Worm (Caenorhabditis elegans) whole organism, L2 larva: ENCODE measurements around the gene C54D10.13.

Experiments used
- C34F6.9 ChIP-seq: fragments of 150-350 bp; optimal IDR thresholded peaks from 2 replicates; lab custom pipeline; 2014; ENCODE audit warnings: missing biosample characterization, missing genetic modification characterization
- F13H6.1 ChIP-seq: sonication (generic microtip); optimal IDR thresholded peaks from 2 replicates; lab custom pipeline; 2016; ENCODE audit warnings: missing genetic modification characterization, missing compliant biosample characterization
- Y55F3AM.14 ChIP-seq: fragments of 200-800 bp; sonication (Bioruptor generic); optimal IDR thresholded peaks from 2 replicates; lab custom pipeline; 2018; ENCODE audit warnings: mild to moderate bottlenecking, missing genetic modification characterization, missing compliant biosample characterization
- ZK546.5 ChIP-seq: sonication (generic microtip); optimal IDR thresholded peaks from 2 replicates; lab custom pipeline; 2017; ENCODE audit warnings: missing biosample characterization, missing genetic modification characterization
- alr-1 ChIP-seq: fragments of 150-350 bp; optimal IDR thresholded peaks from 2 replicates; lab custom pipeline; 2014; ENCODE audit warnings: missing biosample characterization, missing genetic modification characterization
- aly-2 ChIP-seq: fragments of 150-350 bp; optimal IDR thresholded peaks from 2 replicates; lab custom pipeline; 2014; ENCODE audit warnings: missing biosample characterization, missing genetic modification characterization
- ceh-16 ChIP-seq: fragments of 150-350 bp; optimal IDR thresholded peaks from 2 replicates; lab custom pipeline; 2014; ENCODE audit warnings: missing biosample characterization, missing genetic modification characterization
- crh-2 ChIP-seq: sonication (generic microtip); optimal IDR thresholded peaks from 2 replicates; lab custom pipeline; 2017; ENCODE audit warnings: missing biosample characterization, missing genetic modification characterization
- elt-1 ChIP-seq: fragments of 150-350 bp; optimal IDR thresholded peaks from 2 replicates; lab custom pipeline; 2014; ENCODE audit warnings: missing biosample characterization, missing genetic modification characterization
- fos-1 ChIP-seq: fragments of 150-350 bp; optimal IDR thresholded peaks from 2 replicates; lab custom pipeline; 2014; ENCODE audit warnings: missing biosample characterization, missing genetic modification characterization
- gmeb-1 ChIP-seq: fragments of 150-350 bp; optimal IDR thresholded peaks from 2 replicates; lab custom pipeline; 2014; ENCODE audit warnings: missing biosample characterization, missing genetic modification characterization
- lin-13 ChIP-seq: fragments of 150-350 bp; optimal IDR thresholded peaks from 2 replicates; lab custom pipeline; 2014; ENCODE audit warnings: missing biosample characterization, missing genetic modification reagents, missing genetic modification characterization
- lsy-2 ChIP-seq, 2 experiments: fragments of 150-350 bp in 1 of 2; sonication (generic microtip) in 1 of 2; optimal IDR thresholded peaks; 2 replicates each; lab custom pipeline; 2014 to 2017; ENCODE audit warnings: missing biosample characterization in 2 of 2, missing genetic modification characterization in 2 of 2
- mab-5 ChIP-seq: fragments of 150-350 bp; optimal IDR thresholded peaks from 2 replicates; lab custom pipeline; 2014; ENCODE audit warnings: missing biosample characterization, missing genetic modification characterization
- mbf-1 ChIP-seq: sonication (generic microtip); optimal IDR thresholded peaks from 2 replicates; lab custom pipeline; 2017; ENCODE audit warnings: missing biosample characterization, missing genetic modification characterization
- mdl-1 ChIP-seq, 2 experiments: fragments of 150-350 bp in 1 of 2; sonication (generic microtip) in 1 of 2; optimal IDR thresholded peaks; 2 replicates each; lab custom pipeline; 2017; ENCODE audit warnings: missing biosample characterization in 2 of 2, missing genetic modification characterization in 2 of 2
- nhr-10 ChIP-seq: sonication (generic microtip); optimal IDR thresholded peaks from 2 replicates; lab custom pipeline; 2017; ENCODE audit warnings: missing biosample characterization, missing genetic modification characterization
- nhr-129 ChIP-seq: fragments of 150-350 bp; optimal IDR thresholded peaks from 2 replicates; lab custom pipeline; 2014; ENCODE audit warnings: missing biosample characterization, missing genetic modification characterization
- nhr-23 ChIP-seq: fragments of 150-350 bp; optimal IDR thresholded peaks from 2 replicates; lab custom pipeline; 2014; ENCODE audit warnings: missing biosample characterization, missing genetic modification reagents, missing genetic modification characterization
- nhr-237 ChIP-seq: fragments of 150-350 bp; optimal IDR thresholded peaks from 2 replicates; lab custom pipeline; 2014; ENCODE audit warnings: missing biosample characterization, missing genetic modification characterization
- nhr-25 ChIP-seq: fragments of 150-350 bp; sonication (generic microtip); optimal IDR thresholded peaks from 3 replicates; lab custom pipeline; 2014; ENCODE audit warnings: missing biosample characterization, missing genetic modification characterization
- nhr-6 ChIP-seq: fragments of 150-350 bp; optimal IDR thresholded peaks from 2 replicates; lab custom pipeline; 2014; ENCODE audit warnings: missing biosample characterization, missing genetic modification characterization
- nhr-77 ChIP-seq: fragments of 150-350 bp; optimal IDR thresholded peaks from 2 replicates; lab custom pipeline; 2014; ENCODE audit warnings: missing biosample characterization, missing genetic modification characterization
- skn-1 ChIP-seq: sonication (generic microtip); optimal IDR thresholded peaks from 2 replicates; lab custom pipeline; 2017; ENCODE audit warnings: missing biosample characterization, missing genetic modification characterization
- sma-9 ChIP-seq, 2 experiments: fragments of 150-350 bp in 1 of 2; sonication (generic microtip) in 1 of 2; optimal IDR thresholded peaks; 2 replicates each; lab custom pipeline; 2014 to 2016; ENCODE audit warnings: missing genetic modification characterization in 2 of 2, mild to moderate bottlenecking in 1 of 2, missing biosample characterization in 1 of 2, missing compliant biosample characterization in 1 of 2, missing genetic modification reagents in 1 of 2, moderate library complexity in 1 of 2
- snpc-4 ChIP-seq: fragments of 150-350 bp; optimal IDR thresholded peaks from 2 replicates; lab custom pipeline; 2014; ENCODE audit warnings: missing biosample characterization, missing genetic modification characterization
- unc-39 ChIP-seq: fragments of 150-350 bp; optimal IDR thresholded peaks from 2 replicates; lab custom pipeline; 2014; ENCODE audit warnings: missing biosample characterization, missing genetic modification characterization
- unc-55 ChIP-seq: fragments of 150-350 bp; sonication (generic microtip); optimal IDR thresholded peaks from 3 replicates; lab custom pipeline; 2014; ENCODE audit warnings: missing biosample characterization, missing genetic modification reagents, missing genetic modification characterization
- unc-62 ChIP-seq: fragments of 150-350 bp; optimal IDR thresholded peaks from 2 replicates; lab custom pipeline; 2014; ENCODE audit warnings: missing biosample characterization, missing genetic modification reagents, missing genetic modification characterization
- zag-1 ChIP-seq: fragments of 150-350 bp; optimal IDR thresholded peaks from 2 replicates; lab custom pipeline; 2014; ENCODE audit warnings: missing biosample characterization, missing genetic modification characterization
- ztf-4 ChIP-seq: fragments of 150-350 bp; optimal IDR thresholded peaks from 2 replicates; lab custom pipeline; 2014; ENCODE audit warnings: missing biosample characterization, missing genetic modification characterization

C54D10.13 gene

ce11 chrV:12432111-12432510, at the start of gene C54D10.13:
Gene C54D10.13, minus strand, starts transcription at chrV:12432289.
- TF ChIP-seq Y55F3AM.14 (GFP tag; lab: Kevin White, UChicago) (no peak), ztf-4 (tag; lab: Kevin White, UChicago) (no peak), sma-9 (GFP tag; optimal IDR thresholded peaks at IDR 0.05; lab: Kevin White, UChicago) (no peak), sma-9 (tag; optimal IDR thresholded peaks at IDR 0.05; lab: Kevin White, UChicago) (no peak), fos-1 (peak; percentile 67)

- TF ChIP-seq nhr-129 (peak; percentile 47), skn-1 (tag; lab: Kevin White, UChicago) (no peak), nhr-77 (tag; lab: Kevin White, UChicago) (no peak), mdl-1 (tag; optimal IDR thresholded peaks at IDR 0.05; lab: Kevin White, UChicago) (no peak), sma-9 (GFP tag; optimal IDR thresholded peaks at IDR 0.05; lab: Kevin White, UChicago) (peak; percentile 17), sma-9 (tag; optimal IDR thresholded peaks at IDR 0.05; lab: Kevin White, UChicago) (no peak), ceh-16 (tag; lab: Kevin White, UChicago) (no peak), unc-39 (tag; lab: Kevin White, UChicago) (no peak), C34F6.9 (peak; percentile 61), mab-5 (tag; lab: Kevin White, UChicago) (no peak), alr-1 (tag; lab: Kevin White, UChicago) (no peak), lsy-2 (tag; optimal IDR thresholded peaks at IDR 0.05; lab: Kevin White, UChicago) (peak in 1 of 2 experiments; percentile 28), F13H6.1 (tag; lab: Kevin White, UChicago) (peak; percentile 59)
Measured at ce11 chrV:12478990-12479389, 46.9 kb upstream of the C54D10.13 start.

ce11 chrV:12478111-12478510, 46.0 kb upstream of the C54D10.13 start, which contains the start of gene atn-1:
Gene atn-1, plus strand, starts transcription at chrV:12478411.
- no peak for TF ChIP-seq nhr-23 (tag; lab: Kevin White, UChicago)

- no peak for TF ChIP-seq unc-39 (tag; lab: Kevin White, UChicago)
- TF ChIP-seq C34F6.9: peak; percentile 30
- peak; percentile 51 for TF ChIP-seq F13H6.1 (tag; lab: Kevin White, UChicago)
- TF ChIP-seq nhr-129: peak; percentile 51
- TF ChIP-seq snpc-4 (tag; lab: Kevin White, UChicago): no peak
- TF ChIP-seq zag-1 (tag; lab: Kevin White, UChicago): no peak
- TF ChIP-seq aly-2: no peak
- TF ChIP-seq elt-1: no peak
Measured at ce11 chrV:12477139-12477538, 45.0 kb upstream of the C54D10.13 start.

- TF ChIP-seq crh-2 (peak; percentile 31), gmeb-1 (peak; percentile 36), lin-13 (GFP tag; lab: Kevin White, UChicago) (no peak), nhr-23 (tag; lab: Kevin White, UChicago) (no peak), fos-1 (peak; percentile 95)
Measured at ce11 chrV:12475360-12475759, 43.3 kb upstream of the C54D10.13 start.

- TF ChIP-seq unc-55: no peak
- no peak for TF ChIP-seq mbf-1 (tag; lab: Kevin White, UChicago)
- no peak for TF ChIP-seq skn-1 (tag; lab: Kevin White, UChicago)
- no peak for TF ChIP-seq ZK546.5 (tag; lab: Kevin White, UChicago)
- TF ChIP-seq nhr-25 (tag; lab: Kevin White, UChicago): no peak
- no peak for TF ChIP-seq nhr-6 (tag; lab: Kevin White, UChicago)
- no peak for TF ChIP-seq nhr-237 (tag; lab: Kevin White, UChicago)
- no peak for TF ChIP-seq ztf-4 (tag; lab: Kevin White, UChicago)
- TF ChIP-seq nhr-10 (tag; lab: Kevin White, UChicago): no peak
Measured at ce11 chrV:12470324-12470723, 38.2 kb upstream of the C54D10.13 start.

ce11 chrV:12468363-12468762, 36.3 kb upstream of the C54D10.13 start, which contains the start of gene F28C1.3:
Gene F28C1.3, plus strand, starts transcription at chrV:12468663.
- TF ChIP-seq zag-1 (tag; lab: Kevin White, UChicago) (no peak), skn-1 (tag; lab: Kevin White, UChicago) (no peak), unc-62 (no peak)
